Worm (Caenorhabditis elegans): ENCODE data around the gene acp-5.

ce11 chrX:5781294-5781693, 47.9 kb upstream of the acp-5 start:
- TF ChIP-seq flt-1 (GFP tag; IDR thresholded peaks at IDR 0.05) (no peak), klf-2 (GFP tag; conservative IDR thresholded peaks at IDR 0.05) (no peak), ztf-29 (GFP tag; IDR thresholded peaks at IDR 0.05) (no peak), med-1 (GFP tag; optimal IDR thresholded peaks at IDR 0.05; ENCODE audit: insufficient read depth) (no peak), ztf-23 (GFP tag; IDR thresholded peaks at IDR 0.05) (no peak), T22C8.4 (GFP tag; IDR thresholded peaks at IDR 0.05) (no peak)
